Worm (Caenorhabditis elegans): ENCODE results near the gene F18A11.2.

F18A11.2 gene

ce11 chrII:13065251-13065650, 33.8 kb downstream of the F18A11.2 start:
- TF ChIP-seq hlh-30 (tag; optimal IDR thresholded peaks at IDR 0.05; ENCODE audit: insufficient read depth) (peak; percentile 51), dmd-8 (GFP tag; IDR thresholded peaks at IDR 0.05) (no peak), F49E8.2 (tag; optimal IDR thresholded peaks at IDR 0.05; ENCODE audit: borderline replicate concordance) (no peak), rbr-2 (tag; optimal IDR thresholded peaks at IDR 0.05) (peak; percentile 3), nhr-48 (tag; optimal IDR thresholded peaks at IDR 0.05) (no peak), saeg-2 (GFP tag; IDR thresholded peaks at IDR 0.05) (no peak), mdl-1 (tag; optimal IDR thresholded peaks at IDR 0.05) (peak in 1 of 2 experiments; percentile 73), nhr-111 (GFP tag; optimal IDR thresholded peaks at IDR 0.05) (no peak), F26F4.8 (GFP tag; conservative IDR thresholded peaks at IDR 0.05) (no peak), aly-2 (tag; optimal IDR thresholded peaks at IDR 0.05) (no peak), lir-3 (tag; optimal IDR thresholded peaks at IDR 0.05) (no peak), ceh-44 (GFP tag; IDR thresholded peaks at IDR 0.05) (no peak), nhr-11 (tag; optimal IDR thresholded peaks at IDR 0.05) (no peak), ceh-82 (tag; optimal IDR thresholded peaks at IDR 0.05) (no peak), nhr-102 (tag; optimal IDR thresholded peaks at IDR 0.05) (no peak), dmd-9 (GFP tag; IDR thresholded peaks at IDR 0.05) (no peak), egl-27 (tag; optimal IDR thresholded peaks at IDR 0.05) (no peak), madf-9 (GFP tag; conservative IDR thresholded peaks at IDR 0.05) (no peak), spr-3 (GFP tag; optimal IDR thresholded peaks at IDR 0.05) (no peak), nhr-41 (GFP tag; IDR thresholded peaks at IDR 0.05) (no peak), unc-62 (GFP tag; optimal IDR thresholded peaks at IDR 0.05 in 1 of 2) (peak in 1 of 2 experiments; percentile 74), unc-62 (tag; optimal IDR thresholded peaks at IDR 0.05) (no peak), daf-16 (GFP tag; optimal IDR thresholded peaks at IDR 0.05) (peak in 1 of 2 experiments; percentile 63), daf-16 (tag; optimal IDR thresholded peaks at IDR 0.05) (no peak), hif-1 (tag; optimal IDR thresholded peaks at IDR 0.05) (peak in 1 of 2 experiments; percentile 71), hlh-11 (tag; optimal IDR thresholded peaks at IDR 0.05) (peak; percentile 38), gei-8 (GFP tag; optimal IDR thresholded peaks at IDR 0.05) (no peak), nhr-42 (GFP tag; IDR thresholded peaks at IDR 0.05) (no peak), duxl-1 (tag; optimal IDR thresholded peaks at IDR 0.05; ENCODE audit: poor library complexity) (no peak), Y48G9A.11 (GFP tag; IDR thresholded peaks at IDR 0.05) (no peak), zip-2 (tag; optimal IDR thresholded peaks at IDR 0.05) (no peak), jun-1 (tag; optimal IDR thresholded peaks at IDR 0.05) (no peak), snpc-1.2 (GFP tag; IDR thresholded peaks at IDR 0.05) (no peak), ceh-20 (GFP tag; IDR thresholded peaks at IDR 0.05) (peak; percentile 30; the same call in 1 of the 2 replicates), F37D6.2 (tag; optimal IDR thresholded peaks at IDR 0.05) (no peak), tag-97 (GFP tag; IDR thresholded peaks at IDR 0.05) (no peak), nhr-77 (tag; optimal IDR thresholded peaks at IDR 0.05) (no peak), set-16 (GFP tag; IDR thresholded peaks at IDR 0.05) (no peak), fkh-10 (GFP tag; optimal IDR thresholded peaks at IDR 0.05) (no peak), tra-1 (GFP tag; IDR thresholded peaks at IDR 0.05) (no peak), D1046.2 (GFP tag; IDR thresholded peaks at IDR 0.05) (no peak), sdz-12 (GFP tag; optimal IDR thresholded peaks at IDR 0.05) (no peak), egl-43 (GFP tag; IDR thresholded peaks at IDR 0.05) (no peak), mes-2 (tag; optimal IDR thresholded peaks at IDR 0.05; ENCODE audit: poor library complexity, severe bottlenecking) (no peak), snpc-4 (tag; optimal IDR thresholded peaks at IDR 0.05) (no peak), arid-1 (GFP tag; conservative IDR thresholded peaks at IDR 0.05) (no peak), lin-13 (GFP tag; optimal IDR thresholded peaks at IDR 0.05) (no peak), attf-4 (tag; optimal IDR thresholded peaks at IDR 0.05) (no peak), dve-1 (tag; optimal IDR thresholded peaks at IDR 0.05; ENCODE audit: insufficient read depth) (no peak), daf-12 (tag; optimal IDR thresholded peaks at IDR 0.05) (no peak), ZK546.5 (tag; optimal IDR thresholded peaks at IDR 0.05) (no peak), dpl-1 (GFP tag; optimal IDR thresholded peaks at IDR 0.05) (no peak)

Measured in whole organism, L4 larva.